Worm (Caenorhabditis elegans) whole organism, L1 larva: ENCODE measurements around the gene nhr-131.

Source experiments
- egl-27 ChIP-seq, 2 experiments: fragments of 150-350 bp in 1 of 2; sonication (generic microtip); optimal IDR thresholded peaks; 3 replicates each; lab custom pipeline; 2017 to 2018; ENCODE audit warnings: missing biosample characterization in 2 of 2, missing genetic modification characterization in 2 of 2, missing genetic modification reagents in 2 of 2
- fkh-10 ChIP-seq: sonication (generic microtip); optimal IDR thresholded peaks from 2 replicates; lab custom pipeline; 2017; ENCODE audit warnings: missing biosample characterization, missing genetic modification reagents, missing genetic modification characterization
- fos-1 ChIP-seq: fragments of 150-350 bp; optimal IDR thresholded peaks from 2 replicates; lab custom pipeline; 2014; ENCODE audit warnings: missing biosample characterization, missing genetic modification characterization
- mep-1 ChIP-seq: fragments of 150-350 bp; optimal IDR thresholded peaks from 2 replicates; lab custom pipeline; 2014; ENCODE audit warnings: missing biosample characterization, missing genetic modification characterization
- rnt-1 ChIP-seq: sonication (generic microtip); optimal IDR thresholded peaks from 2 replicates; lab custom pipeline; 2016; ENCODE audit warnings: mild to moderate bottlenecking, missing genetic modification characterization, moderate library complexity, missing compliant biosample characterization
- skn-1 ChIP-seq: fragments of 150-350 bp; optimal IDR thresholded peaks from 2 replicates; lab custom pipeline; 2014; ENCODE audit warnings: missing biosample characterization, missing genetic modification characterization
- snpc-4 ChIP-seq: fragments of 150-350 bp; optimal IDR thresholded peaks from 2 replicates; lab custom pipeline; 2014; ENCODE audit warnings: missing biosample characterization, missing genetic modification characterization
- unc-62 ChIP-seq: fragments of 150-350 bp; optimal IDR thresholded peaks from 2 replicates; lab custom pipeline; 2014; ENCODE audit warnings: missing biosample characterization, missing genetic modification reagents, missing genetic modification characterization

DNA sequence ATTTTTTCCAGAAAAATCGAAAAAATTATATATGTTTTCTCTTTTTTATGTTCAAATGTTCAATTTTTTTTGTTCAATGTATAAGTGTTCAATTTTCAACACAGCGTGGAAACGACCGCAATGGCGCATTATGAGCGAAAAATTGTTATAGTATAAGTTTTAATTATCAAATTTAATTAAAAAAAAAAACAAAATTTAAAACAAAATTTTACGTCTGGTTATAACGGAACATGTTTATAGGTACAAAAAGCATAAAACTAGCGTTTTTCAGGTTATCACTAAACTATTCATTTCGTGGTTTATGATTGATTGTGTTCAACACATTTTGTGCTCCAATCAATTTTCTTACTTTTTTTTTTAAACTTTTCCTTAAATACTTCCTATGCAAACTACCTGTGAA is 4.8 kb upstream of the nhr-131 start, which contains the start of gene nhr-106:
- TF ChIP-seq egl-27 (tag; optimal IDR thresholded peaks at IDR 0.05; lab: Kevin White, UChicago), result no peak
- TF ChIP-seq fkh-10 (GFP tag; lab: Kevin White, UChicago), result no peak
- no peak for TF ChIP-seq mep-1 (tag; lab: Kevin White, UChicago)
- no peak for TF ChIP-seq rnt-1 (tag; lab: Kevin White, UChicago)
- TF ChIP-seq unc-62 (GFP tag; lab: Kevin White, UChicago), result no peak
- no peak for TF ChIP-seq skn-1 (tag; lab: Kevin White, UChicago)
- no peak for TF ChIP-seq fos-1 (tag; lab: Kevin White, UChicago)
- no peak for TF ChIP-seq snpc-4 (tag; lab: Kevin White, UChicago)
